Worm (Caenorhabditis elegans): Measurements from ENCODE around the gene lin-49.

DNA sequence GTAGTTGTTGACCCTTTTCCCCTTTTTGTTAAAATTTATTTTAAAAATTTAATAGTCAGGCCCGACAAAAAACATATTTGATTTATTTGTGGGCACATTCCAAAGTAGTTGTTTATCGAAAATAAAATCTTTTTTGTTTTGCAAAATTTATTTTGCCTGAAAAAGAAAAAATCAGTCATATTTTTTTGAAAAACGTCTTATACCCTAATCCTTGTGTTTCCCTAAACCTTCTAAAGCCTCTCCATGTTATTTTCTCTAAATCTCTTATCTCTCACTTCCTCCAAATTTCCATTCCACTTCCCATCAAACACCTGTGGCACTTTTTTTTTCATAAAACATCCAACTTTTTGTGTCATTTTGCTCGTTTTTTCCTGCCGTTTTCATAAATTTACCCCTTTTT lies 12.3 kb upstream of the lin-49 start:
- TF ChIP-seq ztf-11 (tag; optimal IDR thresholded peaks at IDR 0.05) = no peak
- TF ChIP-seq fkh-10 (GFP tag; optimal IDR thresholded peaks at IDR 0.05) = no peak
- TF ChIP-seq F37D6.2 (tag; optimal IDR thresholded peaks at IDR 0.05) = no peak
- no peak for TF ChIP-seq zag-1 (tag; optimal IDR thresholded peaks at IDR 0.05)
- no peak for TF ChIP-seq tra-1 (GFP tag; IDR thresholded peaks at IDR 0.05)
- TF ChIP-seq unc-39 (tag; optimal IDR thresholded peaks at IDR 0.05) = no peak
- TF ChIP-seq ama-1 (optimal IDR thresholded peaks at IDR 0.05) = no peak
- no peak for TF ChIP-seq lsy-2 (tag; optimal IDR thresholded peaks at IDR 0.05)
- no peak for TF ChIP-seq nhr-28 (tag; optimal IDR thresholded peaks at IDR 0.05)
- TF ChIP-seq nhr-11 (tag; optimal IDR thresholded peaks at IDR 0.05) = no peak
- no peak for TF ChIP-seq ceh-82 (tag; optimal IDR thresholded peaks at IDR 0.05)
- no peak for TF ChIP-seq nhr-237 (tag; optimal IDR thresholded peaks at IDR 0.05)

Data from whole organism, L4 larva.